Worm (Caenorhabditis elegans) whole organism, midembryonic: ENCODE data around the gene mob-2.

Experiments
- T22C8.4 ChIP-seq: fragments of 200-800 bp; sonication (Bioruptor generic); IDR thresholded peaks from 2 replicates; pipeline ENCODE4 v1.3.6; 2022; ENCODE audit warnings: missing genetic modification characterization, missing compliant biosample characterization
- cog-1 ChIP-seq: sonication (generic microtip); optimal IDR thresholded peaks from 2 replicates; lab custom pipeline; 2016; ENCODE audit warnings: missing genetic modification characterization, missing compliant biosample characterization
- flt-1 ChIP-seq: fragments of 200-800 bp; sonication (Bioruptor generic); IDR thresholded peaks from 2 replicates; pipeline ENCODE4 v1.3.6; 2022; ENCODE audit warnings: missing genetic modification characterization, missing compliant biosample characterization
- klf-2 ChIP-seq: fragments of 200-800 bp; sonication (Bioruptor generic); conservative IDR thresholded peaks from 2 replicates; pipeline ENCODE4 v1.3.6; 2022; ENCODE audit warnings: missing genetic modification reagents, missing genetic modification characterization, missing compliant biosample characterization
- med-1 ChIP-seq: sonication (generic microtip); optimal IDR thresholded peaks from 2 replicates; lab custom pipeline; 2017; ENCODE audit warnings: missing genetic modification characterization, mild to moderate bottlenecking, missing compliant biosample characterization, antibody characterized with exemption, missing genetic modification reagents; ENCODE audit not compliant: insufficient read depth
- ref-1 ChIP-seq: fragments of 200-800 bp; sonication (Bioruptor generic); conservative IDR thresholded peaks from 2 replicates; pipeline ENCODE4 v1.3.6; 2022; ENCODE audit warnings: missing genetic modification reagents, missing genetic modification characterization, missing compliant biosample characterization
- ztf-23 ChIP-seq: fragments of 200-800 bp; sonication (Bioruptor generic); IDR thresholded peaks from 2 replicates; pipeline ENCODE4 v1.3.6; 2022; ENCODE audit warnings: missing genetic modification reagents, missing genetic modification characterization, missing compliant biosample characterization

DNA sequence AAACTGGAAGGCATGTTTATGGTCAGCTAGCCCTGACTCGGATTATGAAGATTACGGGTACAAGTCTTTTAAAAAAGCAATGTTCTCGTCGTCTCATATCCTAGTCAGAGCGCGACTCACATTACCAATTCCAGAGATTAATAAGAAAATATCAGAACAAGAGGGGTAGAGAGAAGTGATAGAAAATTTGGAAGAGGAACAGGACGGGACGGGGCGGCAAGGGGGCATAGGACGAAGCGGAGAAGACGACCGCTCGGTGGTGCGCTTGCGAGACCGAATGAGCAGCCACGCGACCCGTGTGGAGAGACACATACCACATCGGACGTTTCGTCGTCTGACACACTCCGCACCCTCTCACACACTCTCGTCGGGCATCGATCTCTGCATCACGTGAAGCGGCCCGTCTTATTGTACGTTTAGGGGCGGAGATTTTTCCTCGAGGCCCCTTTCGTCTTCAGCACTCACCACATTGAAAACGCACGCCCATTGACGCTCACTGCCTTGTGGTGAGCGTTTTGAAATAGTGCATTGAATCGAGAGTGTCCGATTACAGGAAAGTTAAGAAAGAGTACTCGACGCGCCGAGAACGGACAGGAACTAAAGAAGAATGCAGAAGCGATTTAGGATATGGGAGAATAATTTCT lies 24.8 kb downstream of the mob-2 start:
- TF ChIP-seq ztf-23 (GFP tag; lab: Robert Waterston, UW) (no peak; the same call in 1 of the 2 replicates), T22C8.4 (GFP tag; lab: Robert Waterston, UW) (peak; percentile 73), flt-1 (GFP tag; lab: Robert Waterston, UW) (peak; percentile 84), cog-1 (tag; lab: Kevin White, UChicago) (peak; percentile 87), klf-2 (GFP tag; lab: Robert Waterston, UW) (no peak), ref-1 (GFP tag; lab: Robert Waterston, UW) (0 out of 2 replicates have a peak, but pooled peaks have one; percentile 9), med-1 (GFP tag; lab: Kevin White, UChicago) (no peak)
